Worm (Caenorhabditis elegans): Measurements from ENCODE around the gene lipl-4.

DNA sequence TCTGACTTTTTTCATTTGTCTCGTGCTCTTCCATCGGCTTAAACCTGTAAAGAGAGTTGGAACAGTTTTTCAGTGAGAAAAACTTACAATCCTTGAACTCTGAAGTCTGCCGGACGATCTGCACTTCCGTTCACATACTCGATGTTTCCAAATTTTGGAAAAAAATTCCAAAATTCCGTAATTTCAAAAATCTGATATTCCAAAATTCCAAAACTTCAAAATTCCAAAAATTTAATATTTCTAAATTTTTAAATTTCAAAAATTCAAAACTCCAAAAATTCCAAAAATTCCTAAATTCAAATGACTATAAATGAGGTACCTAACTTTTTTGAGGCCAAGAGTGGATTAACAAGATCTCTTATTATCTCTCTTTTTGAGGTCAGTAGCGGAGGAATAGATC is 26.6 kb downstream of the lipl-4 start, which contains the start of gene EGAP9.4:
- TF ChIP-seq aly-2 (tag; optimal IDR thresholded peaks at IDR 0.05) (no peak), unc-39 (tag; optimal IDR thresholded peaks at IDR 0.05) (no peak), blmp-1 (tag; optimal IDR thresholded peaks at IDR 0.05; ENCODE audit: insufficient read depth) (no peak), nhr-10 (tag; optimal IDR thresholded peaks at IDR 0.05) (no peak), snpc-4 (tag; optimal IDR thresholded peaks at IDR 0.05) (no peak), nhr-23 (tag; optimal IDR thresholded peaks at IDR 0.05) (no peak), nhr-11 (tag; optimal IDR thresholded peaks at IDR 0.05) (no peak)

All from whole organism, L2 larva.